Worm (Caenorhabditis elegans) whole organism, L4/young adult: Measurements from ENCODE around the gene C23F12.9.

Source experiments
- him-1 ChIP-seq: sonication (generic microtip); optimal IDR thresholded peaks from 2 replicates; lab custom pipeline; 2016; ENCODE audit warnings: missing genotype, missing genetic modification reagents, missing genetic modification characterization, missing compliant biosample characterization

Gene C23F12.9

ce11 chrX:9443871-9444270 lies 50.0 kb downstream of the C23F12.9 start:
- no peak for TF ChIP-seq him-1
